Worm (Caenorhabditis elegans) whole organism, L3 larva: Measurements from ENCODE around the gene efk-1.

ENCODE experiments used
- R02D3.7 ChIP-seq: fragments of 150-350 bp; optimal IDR thresholded peaks from 2 replicates; lab custom pipeline; 2014; ENCODE audit warnings: missing biosample characterization, missing genetic modification characterization
- ZK546.5 ChIP-seq: sonication (generic microtip); optimal IDR thresholded peaks from 2 replicates; lab custom pipeline; 2017; ENCODE audit warnings: missing biosample characterization, missing genetic modification characterization
- ama-1 ChIP-seq: fragments of 150-350 bp; optimal IDR thresholded peaks from 2 replicates; lab custom pipeline; 2018
- ceh-16 ChIP-seq: sonication (generic microtip); optimal IDR thresholded peaks from 2 replicates; lab custom pipeline; 2017; ENCODE audit warnings: missing biosample characterization, missing genetic modification characterization
- ceh-28 ChIP-seq: fragments of 150-350 bp; optimal IDR thresholded peaks from 2 replicates; lab custom pipeline; 2014; ENCODE audit warnings: missing biosample characterization, missing genetic modification reagents, missing genetic modification characterization
- ceh-82 ChIP-seq: fragments of 150-350 bp; optimal IDR thresholded peaks from 2 replicates; lab custom pipeline; 2014; ENCODE audit warnings: missing biosample characterization, missing genetic modification characterization
- ceh-9 ChIP-seq: sonication (generic microtip); optimal IDR thresholded peaks from 2 replicates; lab custom pipeline; 2018; ENCODE audit warnings: missing biosample characterization, missing genetic modification characterization
- daf-12 ChIP-seq: fragments of 150-350 bp; optimal IDR thresholded peaks from 2 replicates; lab custom pipeline; 2014; ENCODE audit warnings: missing biosample characterization, missing genetic modification reagents, missing genetic modification characterization
- egl-27 ChIP-seq: sonication (generic microtip); optimal IDR thresholded peaks from 4 replicates; lab custom pipeline; 2017; ENCODE audit warnings: missing biosample characterization, missing genetic modification reagents, missing genetic modification characterization
- egl-5 ChIP-seq: fragments of 150-350 bp; optimal IDR thresholded peaks from 2 replicates; lab custom pipeline; 2017; ENCODE audit warnings: missing biosample characterization, missing genetic modification reagents, missing genetic modification characterization, inconsistent platforms
- elt-1 ChIP-seq: fragments of 150-350 bp; optimal IDR thresholded peaks from 2 replicates; lab custom pipeline; 2014; ENCODE audit warnings: missing biosample characterization, missing genetic modification characterization
- elt-2 ChIP-seq: sonication (generic microtip); optimal IDR thresholded peaks from 2 replicates; lab custom pipeline; 2016; ENCODE audit warnings: missing genetic modification reagents, mild to moderate bottlenecking, missing genetic modification characterization, missing compliant biosample characterization
- fkh-10 ChIP-seq: sonication (generic microtip); optimal IDR thresholded peaks from 2 replicates; lab custom pipeline; 2017; ENCODE audit warnings: missing biosample characterization, missing genetic modification reagents, missing genetic modification characterization
- hmg-11 ChIP-seq: sonication (generic microtip); optimal IDR thresholded peaks from 2 replicates; lab custom pipeline; 2016; ENCODE audit warnings: missing genetic modification characterization, missing compliant biosample characterization
- lin-15B ChIP-seq: fragments of 150-350 bp; optimal IDR thresholded peaks from 2 replicates; lab custom pipeline; 2014; ENCODE audit warnings: missing biosample characterization, missing genetic modification characterization
- lin-39 ChIP-seq: fragments of 150-350 bp; optimal IDR thresholded peaks from 2 replicates; lab custom pipeline; 2018; ENCODE audit warnings: missing biosample characterization, missing genetic modification reagents, missing genetic modification characterization
- lsy-12 ChIP-seq: sonication (generic microtip); optimal IDR thresholded peaks from 2 replicates; lab custom pipeline; 2016; ENCODE audit warnings: mild to moderate bottlenecking, missing genetic modification characterization, missing compliant biosample characterization
- mdl-1 ChIP-seq: fragments of 150-350 bp; optimal IDR thresholded peaks from 2 replicates; lab custom pipeline; 2014; ENCODE audit warnings: missing biosample characterization, missing genetic modification characterization
- mml-1 ChIP-seq: fragments of 150-350 bp; sonication (generic microtip); optimal IDR thresholded peaks from 3 replicates; lab custom pipeline; 2014; ENCODE audit warnings: missing biosample characterization, missing genetic modification characterization
- nfya-1 ChIP-seq: sonication (generic microtip); optimal IDR thresholded peaks from 2 replicates; lab custom pipeline; 2017; ENCODE audit warnings: missing genetic modification characterization, mild to moderate bottlenecking, missing compliant biosample characterization, antibody characterized with exemption, moderate library complexity; ENCODE audit not compliant: insufficient read depth
- nhr-23 ChIP-seq: fragments of 150-350 bp; optimal IDR thresholded peaks from 2 replicates; lab custom pipeline; 2014; ENCODE audit warnings: missing biosample characterization, missing genetic modification reagents, missing genetic modification characterization
- nhr-237 ChIP-seq: fragments of 150-350 bp; optimal IDR thresholded peaks from 2 replicates; lab custom pipeline; 2014; ENCODE audit warnings: missing biosample characterization, missing genetic modification characterization
- nhr-25 ChIP-seq: sonication (generic microtip); optimal IDR thresholded peaks from 2 replicates; lab custom pipeline; 2017; ENCODE audit warnings: missing biosample characterization, missing genetic modification characterization
- nhr-28 ChIP-seq: fragments of 150-350 bp; optimal IDR thresholded peaks from 2 replicates; lab custom pipeline; 2014; ENCODE audit warnings: missing biosample characterization, missing genetic modification characterization
- nhr-43 ChIP-seq: sonication (generic microtip); optimal IDR thresholded peaks from 2 replicates; lab custom pipeline; 2016; ENCODE audit warnings: mild to moderate bottlenecking, missing genetic modification characterization, missing compliant biosample characterization; ENCODE audit not compliant: poor library complexity, severe bottlenecking
- nhr-67 ChIP-seq: fragments of 150-350 bp; optimal IDR thresholded peaks from 2 replicates; lab custom pipeline; 2014; ENCODE audit warnings: missing biosample characterization, missing genetic modification characterization
- nhr-76 ChIP-seq: fragments of 150-350 bp; sonication (generic microtip); optimal IDR thresholded peaks from 5 replicates; lab custom pipeline; 2014; ENCODE audit warnings: missing biosample characterization, missing genetic modification characterization
- nhr-77 ChIP-seq: fragments of 150-350 bp; optimal IDR thresholded peaks from 2 replicates; lab custom pipeline; 2014; ENCODE audit warnings: missing biosample characterization, missing genetic modification characterization
- pha-4 ChIP-seq: fragments of 150-350 bp; optimal IDR thresholded peaks from 2 replicates; lab custom pipeline; 2014; ENCODE audit warnings: missing biosample characterization, missing genetic modification reagents, missing genetic modification characterization
- pqm-1 ChIP-seq: fragments of 150-350 bp; optimal IDR thresholded peaks from 2 replicates; lab custom pipeline; 2017; ENCODE audit warnings: missing biosample characterization, missing genetic modification characterization, inconsistent platforms
- skn-1 ChIP-seq: fragments of 150-350 bp; optimal IDR thresholded peaks from 2 replicates; lab custom pipeline; 2014; ENCODE audit warnings: missing biosample characterization, missing genetic modification characterization
- snpc-4 ChIP-seq: fragments of 150-350 bp; optimal IDR thresholded peaks from 2 replicates; lab custom pipeline; 2014; ENCODE audit warnings: missing biosample characterization, missing genetic modification characterization
- tbx-2 ChIP-seq: sonication (generic microtip); optimal IDR thresholded peaks from 2 replicates; lab custom pipeline; 2016; ENCODE audit warnings: mild to moderate bottlenecking, missing genetic modification characterization, missing compliant biosample characterization
- unc-39 ChIP-seq: sonication (generic microtip); optimal IDR thresholded peaks from 4 replicates; lab custom pipeline; 2017; ENCODE audit warnings: missing biosample characterization, missing genetic modification characterization
- unc-62 ChIP-seq: fragments of 150-350 bp; sonication (generic microtip); optimal IDR thresholded peaks from 4 replicates; lab custom pipeline; 2014; ENCODE audit warnings: missing biosample characterization, missing genetic modification reagents, missing genetic modification characterization
- zag-1 ChIP-seq: fragments of 150-350 bp; optimal IDR thresholded peaks from 2 replicates; lab custom pipeline; 2014; ENCODE audit warnings: missing biosample characterization, missing genetic modification characterization

The efk-1 gene

ce11 chrIII:6120990-6121389, 47.4 kb downstream of the efk-1 start:
- TF ChIP-seq skn-1 (tag; lab: Kevin White, UChicago) (no peak), snpc-4 (no peak), ZK546.5 (tag; lab: Kevin White, UChicago) (no peak), ceh-82 (no peak), lsy-12 (tag; lab: Kevin White, UChicago) (no peak), pha-4 (tag; lab: Kevin White, UChicago) (no peak), nhr-67 (no peak), daf-12 (tag; lab: Kevin White, UChicago) (no peak)

DNA sequence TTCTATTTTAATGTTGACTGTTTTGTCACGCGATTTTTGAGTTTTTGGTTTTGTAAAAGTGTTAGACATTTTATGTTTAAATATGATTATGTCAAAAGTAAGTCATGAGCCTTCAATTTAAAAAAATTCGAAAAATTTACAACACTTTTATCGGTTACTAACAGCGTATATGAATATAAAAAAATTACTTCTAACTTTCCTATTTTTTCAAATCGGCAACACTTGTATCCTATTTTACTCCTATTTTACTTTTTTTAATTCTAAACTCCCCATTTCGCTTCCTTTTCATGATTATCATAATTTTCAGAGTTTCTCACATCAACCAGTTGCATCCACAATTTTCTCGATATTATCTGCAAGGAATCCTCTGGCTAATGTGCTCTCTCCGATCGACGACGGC, 50.0 kb downstream of the efk-1 start, which contains the start of gene kin-18:
Gene kin-18, plus strand, starts transcription at position 301 of the 400 bp plus-strand sequence.
- no peak for TF ChIP-seq nhr-77 (tag; lab: Kevin White, UChicago)
- no peak for TF ChIP-seq ceh-28 (tag; lab: Kevin White, UChicago)
- TF ChIP-seq nhr-76 (tag; lab: Kevin White, UChicago): no peak
- no peak for TF ChIP-seq mml-1 (tag; lab: Kevin White, UChicago)
- TF ChIP-seq zag-1: no peak
- TF ChIP-seq ceh-16 (tag; lab: Kevin White, UChicago): no peak
- TF ChIP-seq egl-27: no peak
- TF ChIP-seq unc-39 (tag; lab: Kevin White, UChicago): no peak
- no peak for TF ChIP-seq egl-5 (tag; lab: Kevin White, UChicago)
- no peak for TF ChIP-seq nhr-23 (tag; lab: Kevin White, UChicago)
- TF ChIP-seq elt-1: no peak
- TF ChIP-seq skn-1 (tag; lab: Kevin White, UChicago): no peak
- no peak for TF ChIP-seq R02D3.7 (tag; lab: Kevin White, UChicago)
- TF ChIP-seq daf-12 (tag; lab: Kevin White, UChicago): no peak
- TF ChIP-seq lin-39 (tag; lab: Kevin White, UChicago): no peak
- TF ChIP-seq pqm-1 (tag; lab: Kevin White, UChicago): no peak
- no peak for TF ChIP-seq nhr-237 (tag; lab: Kevin White, UChicago)
- TF ChIP-seq nhr-25 (tag; lab: Kevin White, UChicago): no peak
- no peak for TF ChIP-seq ceh-82
- TF ChIP-seq, all 47 proteins: peak for 0

- no peak for TF ChIP-seq ama-1 (lab: Kevin White, UChicago)
- TF ChIP-seq nhr-25 (tag; lab: Kevin White, UChicago): no peak
- TF ChIP-seq elt-2 (tag; lab: Kevin White, UChicago): peak; percentile 97
- TF ChIP-seq nhr-23 (tag; lab: Kevin White, UChicago): no peak
- no peak for TF ChIP-seq nhr-43 (tag; lab: Kevin White, UChicago)
- TF ChIP-seq pqm-1 (tag; lab: Kevin White, UChicago): peak; percentile 77
- TF ChIP-seq pha-4 (tag; lab: Kevin White, UChicago): peak; percentile 39
- no peak for TF ChIP-seq ceh-16 (tag; lab: Kevin White, UChicago)
These were observed 51.4 kb downstream of the efk-1 start for ce11 chrIII:6116981-6117380.

DNA sequence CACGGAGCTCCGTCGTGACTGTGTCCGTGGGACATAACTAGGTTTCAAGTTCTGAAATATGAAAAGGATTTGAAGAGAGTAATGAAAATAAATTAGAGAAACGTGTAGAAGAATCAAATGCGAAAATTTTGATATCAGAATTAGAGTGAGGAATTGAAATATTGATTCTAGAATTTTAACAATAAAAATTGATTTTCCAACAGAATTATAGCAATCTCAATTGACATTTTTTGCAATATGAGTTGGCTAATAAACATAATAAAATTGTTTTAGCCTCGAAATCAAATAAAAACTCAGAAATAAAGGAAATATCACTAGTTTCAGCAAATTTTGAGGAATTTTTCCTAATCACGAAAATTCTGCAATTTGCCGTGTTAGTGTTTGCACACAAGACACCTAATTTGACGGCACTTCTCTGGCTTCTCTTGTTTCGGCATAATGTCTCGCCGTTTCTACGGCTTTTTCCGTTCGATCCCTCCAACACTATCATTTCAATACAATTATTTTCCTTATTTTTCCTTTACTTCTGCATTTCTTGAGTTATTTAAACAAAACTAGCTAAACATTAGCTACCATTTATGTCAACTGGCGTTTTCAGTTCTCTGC, 52.0 kb downstream of the efk-1 start, which contains the start of gene nmt-1:
Gene nmt-1, minus strand, starts transcription at position 51 of the 606 bp plus-strand sequence.
- TF ChIP-seq lin-15B (tag; lab: Kevin White, UChicago) (peak; percentile 28), unc-62 (no peak), lin-39 (tag; lab: Kevin White, UChicago) (peak; percentile 7), pha-4 (tag; lab: Kevin White, UChicago) (peak; percentile 43), nhr-25 (tag; lab: Kevin White, UChicago) (peak; percentile 54), zag-1 (no peak), fkh-10 (no peak), skn-1 (tag; lab: Kevin White, UChicago) (peak; percentile 49), nhr-28 (tag; lab: Kevin White, UChicago) (no peak), ceh-9 (no peak), unc-39 (tag; lab: Kevin White, UChicago) (no peak), hmg-11 (peak; percentile 76), tbx-2 (tag; lab: Kevin White, UChicago) (no peak), mdl-1 (tag; lab: Kevin White, UChicago) (no peak), nfya-1 (tag; lab: Kevin White, UChicago) (peak; percentile 42)
